Worm (Caenorhabditis elegans) whole organism, young adult: ENCODE measurements around the gene Y55D5A.3.

Experiments used
- B0336.3 ChIP-seq: fragments of 200-800 bp; sonication (Bioruptor generic); IDR thresholded peaks from 2 replicates; pipeline ENCODE4 v1.3.6; 2022; ENCODE audit warnings: missing genetic modification characterization, missing compliant biosample characterization
- F23B12.7 ChIP-seq: sonication (generic microtip); optimal IDR thresholded peaks from 2 replicates; lab custom pipeline; 2017; ENCODE audit warnings: missing genetic modification characterization, mild to moderate bottlenecking, missing compliant biosample characterization, antibody characterized with exemption, moderate library complexity; ENCODE audit not compliant: insufficient read depth
- F37B4.10 ChIP-seq: fragments of 200-800 bp; sonication (Bioruptor generic); IDR thresholded peaks from 2 replicates; pipeline ENCODE4 v1.3.6; 2022; ENCODE audit warnings: missing genetic modification characterization, missing compliant biosample characterization
- F49E8.2 ChIP-seq: sonication (generic microtip); optimal IDR thresholded peaks from 3 replicates; lab custom pipeline; 2017; ENCODE audit warnings: missing genetic modification characterization, mild to moderate bottlenecking, missing compliant biosample characterization, antibody characterized with exemption, moderate library complexity; ENCODE audit not compliant: insufficient read depth
- Y53F4B.3 ChIP-seq: fragments of 200-800 bp; sonication (Bioruptor generic); IDR thresholded peaks from 2 replicates; pipeline ENCODE4 v1.3.6; 2022; ENCODE audit warnings: missing genetic modification reagents, missing genetic modification characterization, missing compliant biosample characterization
- Y53G8AR.9 ChIP-seq: fragments of 200-800 bp; sonication (Bioruptor generic); conservative IDR thresholded peaks from 2 replicates; pipeline ENCODE4 v1.3.6; 2022; ENCODE audit warnings: missing genetic modification reagents, missing genetic modification characterization, missing compliant biosample characterization
- akir-1 ChIP-seq: fragments of 200-800 bp; sonication (Bioruptor generic); optimal IDR thresholded peaks from 2 replicates; lab custom pipeline; 2018; ENCODE audit warnings: mild to moderate bottlenecking, missing genetic modification characterization, moderate library complexity, missing compliant biosample characterization
- athp-1 ChIP-seq: sonication (generic microtip); optimal IDR thresholded peaks from 2 replicates; lab custom pipeline; 2017; ENCODE audit warnings: mild to moderate bottlenecking, missing genetic modification characterization, missing compliant biosample characterization
- attf-5 ChIP-seq: fragments of 200-800 bp; sonication (Bioruptor generic); optimal IDR thresholded peaks from 2 replicates; lab custom pipeline; 2018; ENCODE audit warnings: mild to moderate bottlenecking, missing genetic modification characterization, missing compliant biosample characterization
- bed-1 ChIP-seq: fragments of 200-800 bp; sonication (Bioruptor generic); IDR thresholded peaks from 2 replicates; pipeline ENCODE4 v1.3.6; 2022; ENCODE audit warnings: missing genetic modification reagents, missing genetic modification characterization, missing compliant biosample characterization
- ccch-3 ChIP-seq: fragments of 200-800 bp; sonication (Bioruptor generic); optimal IDR thresholded peaks from 2 replicates; lab custom pipeline; 2018; ENCODE audit warnings: mild to moderate bottlenecking, missing genetic modification characterization, missing compliant biosample characterization
- ceh-100 ChIP-seq: fragments of 200-800 bp; sonication (Bioruptor generic); IDR thresholded peaks from 2 replicates; pipeline ENCODE4 v1.3.6; 2022; ENCODE audit warnings: missing genetic modification reagents, missing genetic modification characterization, missing compliant biosample characterization
- die-1 ChIP-seq: sonication (generic microtip); optimal IDR thresholded peaks from 2 replicates; lab custom pipeline; 2016; ENCODE audit warnings: missing genotype, mild to moderate bottlenecking, missing genetic modification characterization, missing compliant biosample characterization
- fkh-3 ChIP-seq: sonication (generic microtip); optimal IDR thresholded peaks from 2 replicates; lab custom pipeline; 2016; ENCODE audit warnings: mild to moderate bottlenecking, missing genetic modification characterization, missing compliant biosample characterization
- gei-17 ChIP-seq: fragments of 200-800 bp; sonication (Bioruptor generic); optimal IDR thresholded peaks from 2 replicates; lab custom pipeline; 2018; ENCODE audit warnings: mild to moderate bottlenecking, missing genetic modification characterization, missing compliant biosample characterization
- him-1 ChIP-seq: sonication (generic microtip); optimal IDR thresholded peaks from 2 replicates; lab custom pipeline; 2016; ENCODE audit warnings: missing genotype, missing genetic modification reagents, missing genetic modification characterization, missing compliant biosample characterization
- hlh-26 ChIP-seq: fragments of 200-800 bp; sonication (Bioruptor generic); conservative IDR thresholded peaks from 2 replicates; pipeline ENCODE4 v1.3.6; 2022; ENCODE audit warnings: missing genetic modification reagents, missing genetic modification characterization, missing compliant biosample characterization
- hmg-1.2 ChIP-seq: fragments of 200-800 bp; sonication (Bioruptor generic); IDR thresholded peaks from 2 replicates; pipeline ENCODE4 v1.3.6; 2022; ENCODE audit warnings: missing genetic modification reagents, missing genetic modification characterization, missing compliant biosample characterization
- hmg-20 ChIP-seq: fragments of 200-800 bp; sonication (Bioruptor generic); IDR thresholded peaks from 2 replicates; pipeline ENCODE4 v1.3.6; 2022; ENCODE audit warnings: missing genetic modification reagents, missing genetic modification characterization, missing compliant biosample characterization
- hsf-1 ChIP-seq: fragments of 200-800 bp; sonication (Bioruptor generic); IDR thresholded peaks from 2 replicates; pipeline ENCODE4 v1.3.6; 2022; ENCODE audit warnings: missing genetic modification reagents, missing genetic modification characterization, missing compliant biosample characterization
- madf-3 ChIP-seq: fragments of 200-800 bp; sonication (Bioruptor generic); IDR thresholded peaks from 2 replicates; pipeline ENCODE4 v1.3.6; 2022; ENCODE audit warnings: missing genetic modification reagents, missing genetic modification characterization, missing compliant biosample characterization
- madf-6 ChIP-seq: fragments of 200-800 bp; sonication (Bioruptor generic); IDR thresholded peaks from 2 replicates; pipeline ENCODE4 v1.3.6; 2022; ENCODE audit warnings: missing genetic modification reagents, missing genetic modification characterization, missing compliant biosample characterization
- madf-8 ChIP-seq: fragments of 200-800 bp; sonication (Bioruptor generic); conservative IDR thresholded peaks from 2 replicates; pipeline ENCODE4 v1.3.6; 2022; ENCODE audit warnings: missing genetic modification reagents, missing genetic modification characterization, missing compliant biosample characterization
- nhr-27 ChIP-seq: fragments of 200-800 bp; sonication (Bioruptor generic); optimal IDR thresholded peaks from 2 replicates; lab custom pipeline; 2018; ENCODE audit warnings: mild to moderate bottlenecking, missing genetic modification characterization, moderate library complexity, missing compliant biosample characterization
- nhr-80 ChIP-seq: sonication (generic microtip); optimal IDR thresholded peaks from 2 replicates; lab custom pipeline; 2016; ENCODE audit warnings: missing genetic modification characterization, missing compliant biosample characterization
- repo-1 ChIP-seq: sonication (generic microtip); optimal IDR thresholded peaks from 2 replicates; lab custom pipeline; 2017; ENCODE audit warnings: mild to moderate bottlenecking, missing genetic modification characterization, missing compliant biosample characterization
- sea-2 ChIP-seq: fragments of 200-800 bp; sonication (Bioruptor generic); IDR thresholded peaks from 2 replicates; pipeline ENCODE4 v1.3.6; 2022; ENCODE audit warnings: missing genetic modification characterization, missing compliant biosample characterization
- snpc-3.4 ChIP-seq: sonication (generic microtip); optimal IDR thresholded peaks from 2 replicates; lab custom pipeline; 2017; ENCODE audit warnings: missing genetic modification characterization, mild to moderate bottlenecking, missing compliant biosample characterization, antibody characterized with exemption, moderate library complexity, missing genotype, missing genetic modification reagents
- snpc-4 ChIP-seq, 5 experiments: fragments of 150-350 bp in 1 of 5; sonication (generic microtip) in 4 of 5; optimal IDR thresholded peaks; 2 replicates each; lab custom pipeline; 2014 to 2018; ENCODE audit warnings: missing genetic modification characterization in 5 of 5, missing biosample characterization in 3 of 5, antibody characterized with exemption in 2 of 5, mild to moderate bottlenecking in 2 of 5, missing compliant biosample characterization in 2 of 5, missing genotype in 2 of 5, moderate library complexity in 2 of 5, missing genetic modification reagents in 1 of 5
- somi-1 ChIP-seq: fragments of 200-800 bp; sonication (Bioruptor generic); optimal IDR thresholded peaks from 2 replicates; lab custom pipeline; 2018; ENCODE audit warnings: mild to moderate bottlenecking, missing genetic modification characterization, missing compliant biosample characterization
- tlf-1 ChIP-seq: fragments of 200-800 bp; sonication (Bioruptor generic); optimal IDR thresholded peaks from 2 replicates; lab custom pipeline; 2018; ENCODE audit warnings: mild to moderate bottlenecking, missing genetic modification characterization, missing compliant biosample characterization
- unc-130 ChIP-seq: sonication (generic microtip); optimal IDR thresholded peaks from 2 replicates; lab custom pipeline; 2016; ENCODE audit warnings: missing genetic modification reagents, missing genetic modification characterization, missing compliant biosample characterization
- zfh-2 ChIP-seq: fragments of 200-800 bp; sonication (Bioruptor generic); conservative IDR thresholded peaks from 2 replicates; pipeline ENCODE4 v1.3.6; 2022; ENCODE audit warnings: missing genetic modification reagents, missing genetic modification characterization, missing compliant biosample characterization
- ztf-18 ChIP-seq: sonication (generic microtip); optimal IDR thresholded peaks from 2 replicates; lab custom pipeline; 2016; ENCODE audit warnings: missing genotype, mild to moderate bottlenecking, missing genetic modification characterization, missing compliant biosample characterization

Y55D5A.3 gene

DNA sequence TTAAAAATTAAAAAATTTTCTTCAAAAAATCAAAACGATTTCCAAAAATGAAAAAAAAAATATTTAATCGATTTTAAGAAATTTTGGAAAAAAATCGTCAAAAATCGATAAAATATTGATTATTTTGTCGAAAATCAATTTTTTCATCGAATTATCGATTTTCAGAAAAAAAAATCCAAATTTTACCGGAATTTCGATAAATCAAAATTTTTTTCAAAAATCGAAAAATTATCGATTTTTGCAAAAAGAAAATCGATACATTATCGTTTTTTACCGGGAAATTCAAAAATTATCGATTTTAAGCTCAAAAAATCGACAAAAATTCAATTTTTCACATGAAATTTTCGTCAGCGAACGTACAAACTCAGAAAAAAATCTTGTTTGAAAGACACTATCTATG lies 19.7 kb upstream of the Y55D5A.3 start:
- TF ChIP-seq hmg-20 (GFP tag; lab: Robert Waterston, UW), result no peak
- no peak for TF ChIP-seq ceh-100 (GFP tag; lab: Robert Waterston, UW)
- no peak for TF ChIP-seq F37B4.10 (GFP tag; lab: Robert Waterston, UW)
- no peak for TF ChIP-seq F49E8.2 (tag; lab: Kevin White, UChicago)
- no peak for TF ChIP-seq attf-5 (GFP tag; lab: Kevin White, UChicago)
- TF ChIP-seq repo-1 (tag; lab: Kevin White, UChicago), result no peak
- TF ChIP-seq Y53F4B.3 (GFP tag; lab: Robert Waterston, UW), result no peak
- no peak for TF ChIP-seq akir-1
- TF ChIP-seq, all 124 proteins: peak for 0

DNA sequence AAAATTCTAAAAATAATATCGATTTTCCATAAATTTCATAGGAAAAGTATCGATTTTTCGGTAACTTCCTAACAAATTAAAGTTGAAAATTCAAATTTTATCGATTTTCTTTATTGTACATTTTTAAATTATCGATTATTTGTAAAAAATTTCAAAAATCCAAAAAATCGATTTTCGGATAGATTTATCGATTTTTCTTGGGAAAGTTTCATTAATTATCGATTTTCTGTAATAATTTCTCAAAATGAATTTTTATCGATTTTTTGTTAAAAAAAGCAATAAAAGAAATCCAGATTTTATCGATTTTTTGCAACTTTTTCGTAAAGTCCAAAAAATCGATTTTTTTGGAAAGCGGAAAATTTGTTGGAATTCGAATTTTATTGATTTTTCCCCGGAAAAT lies 18.4 kb upstream of the Y55D5A.3 start:
- TF ChIP-seq him-1, result peak; percentile 1
- no peak for TF ChIP-seq fkh-3 (tag; lab: Kevin White, UChicago)
- TF ChIP-seq unc-130 (GFP tag; lab: Kevin White, UChicago), result no peak
- TF ChIP-seq, all 124 proteins: peak for 1

DNA sequence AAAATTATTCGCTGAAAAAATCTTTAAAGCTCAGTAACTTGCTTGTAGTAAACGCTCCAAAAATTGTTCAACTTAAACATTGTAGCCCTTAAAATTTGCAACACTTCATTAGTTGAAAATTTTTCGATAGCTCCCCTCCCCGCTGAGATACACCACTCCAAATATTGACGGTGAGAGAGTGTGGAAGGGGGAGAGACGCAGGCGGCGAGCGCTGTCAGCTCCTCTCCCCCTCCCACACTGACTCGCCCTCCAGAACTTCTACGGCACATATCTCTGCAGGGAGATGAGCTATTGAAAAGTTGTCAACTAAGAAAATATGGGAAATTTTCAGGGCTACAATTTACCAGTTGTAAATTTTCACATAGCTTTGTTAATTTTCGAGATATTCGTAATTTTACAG lies 16.6 kb upstream of the Y55D5A.3 start:
- TF ChIP-seq zfh-2 (peak; percentile 43; the same call in 1 of the 2 replicates), tlf-1 (GFP tag; lab: Kevin White, UChicago) (no peak), hmg-1.2 (GFP tag; lab: Robert Waterston, UW) (peak; percentile 94)

ce11 chrIII:2989957-2990356 lies 14.4 kb upstream of the Y55D5A.3 start, which contains the start of gene Y55D5A.4:
Gene Y55D5A.4, minus strand, starts transcription at chrIII:2990057.
- TF ChIP-seq hlh-26 (GFP tag; lab: Robert Waterston, UW) (no peak), ztf-18 (tag; lab: Kevin White, UChicago) (no peak), sea-2 (GFP tag; lab: Robert Waterston, UW) (no peak), B0336.3 (no peak), bed-1 (GFP tag; lab: Robert Waterston, UW) (no peak), attf-5 (GFP tag; lab: Kevin White, UChicago) (no peak)

- no peak for TF ChIP-seq snpc-4 (GFP tag; optimal IDR thresholded peaks at IDR 0.05; lab: Kevin White, UChicago)
- no peak for TF ChIP-seq snpc-4 (tag; optimal IDR thresholded peaks at IDR 0.05; lab: Kevin White, UChicago)
- TF ChIP-seq snpc-3.4 (tag; lab: Kevin White, UChicago), result no peak
- no peak for TF ChIP-seq madf-3 (GFP tag; lab: Robert Waterston, UW)
- no peak for TF ChIP-seq die-1 (tag; lab: Kevin White, UChicago)
- TF ChIP-seq, all 124 proteins: peak for 0
These were observed 7.5 kb upstream of the Y55D5A.3 start for ce11 chrIII:2983044-2983443.

DNA sequence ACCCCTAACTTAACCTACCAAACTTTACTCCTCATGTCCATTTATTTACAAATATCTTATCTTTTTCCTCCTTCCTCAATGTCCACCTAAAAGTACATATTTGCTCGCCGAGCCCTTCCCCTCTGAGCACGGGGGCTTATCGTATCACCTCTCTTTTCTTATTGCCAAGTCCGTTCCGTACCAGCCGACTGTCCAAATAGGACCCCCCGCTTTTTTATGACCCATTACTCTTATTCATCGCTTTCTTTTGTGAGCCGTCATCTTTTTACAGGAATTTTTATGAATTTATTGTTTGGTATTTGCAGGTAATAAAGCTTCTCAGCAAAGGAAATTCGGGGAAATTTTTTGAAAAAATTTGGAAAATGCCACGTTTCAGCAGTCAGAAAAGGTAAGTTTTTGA lies 6.5 kb upstream of the Y55D5A.3 start, which contains the start of gene Y55D5A.1:
TSS of gene Y55D5A.1 (plus strand) at position 301 of the 400 bp plus-strand sequence.
- TF ChIP-seq nhr-27 (tag; lab: Kevin White, UChicago) (no peak), athp-1 (tag; lab: Kevin White, UChicago) (no peak), gei-17 (GFP tag; lab: Kevin White, UChicago) (no peak)

ce11 chrIII:2980927-2981326 lies 5.3 kb upstream of the Y55D5A.3 start:
- no peak for TF ChIP-seq madf-6 (GFP tag; lab: Robert Waterston, UW)
- no peak for TF ChIP-seq madf-8 (GFP tag; lab: Robert Waterston, UW)
- no peak for TF ChIP-seq snpc-3.4 (tag; lab: Kevin White, UChicago)
- no peak for TF ChIP-seq nhr-80
- no peak for TF ChIP-seq somi-1 (GFP tag; lab: Kevin White, UChicago)
- no peak for TF ChIP-seq F23B12.7 (tag; lab: Kevin White, UChicago)
- no peak for TF ChIP-seq Y53G8AR.9
- TF ChIP-seq hmg-1.2 (GFP tag; lab: Robert Waterston, UW), result no peak
- TF ChIP-seq ccch-3 (GFP tag; lab: Kevin White, UChicago), result no peak
- no peak for TF ChIP-seq hsf-1 (GFP tag; lab: Robert Waterston, UW)
- TF ChIP-seq, all 124 proteins: peak for 0
